Worm (Caenorhabditis elegans) whole organism, midembryonic: ENCODE results near the gene W06G6.2.

Experiments used
- klf-2 ChIP-seq: fragments of 200-800 bp; sonication (Bioruptor generic); conservative IDR thresholded peaks from 2 replicates; pipeline ENCODE4 v1.3.6; 2022; ENCODE audit warnings: missing genetic modification reagents, missing genetic modification characterization, missing compliant biosample characterization
- ref-1 ChIP-seq: fragments of 200-800 bp; sonication (Bioruptor generic); conservative IDR thresholded peaks from 2 replicates; pipeline ENCODE4 v1.3.6; 2022; ENCODE audit warnings: missing genetic modification reagents, missing genetic modification characterization, missing compliant biosample characterization
- ztf-29 ChIP-seq: fragments of 200-800 bp; sonication (Bioruptor generic); IDR thresholded peaks from 2 replicates; pipeline ENCODE4 v1.3.6; 2022; ENCODE audit warnings: missing genetic modification reagents, missing genetic modification characterization, missing compliant biosample characterization

- no peak for TF ChIP-seq ztf-29 (GFP tag; lab: Robert Waterston, UW)
- no peak for TF ChIP-seq ref-1 (GFP tag; lab: Robert Waterston, UW)
- no peak for TF ChIP-seq klf-2
Measured at ce11 chrV:16628991-16629390, at the start of gene W06G6.2.
